Fruit fly (Drosophila melanogaster) whole organism, wandering third instar larva: ENCODE data around the gene knk.

Source experiments
- Abd-B ChIP-seq: fragments of >200 bp; optimal IDR thresholded peaks from 2 replicates; lab custom pipeline; 2017; ENCODE audit warnings: missing biosample characterization, missing genetic modification characterization
- CG32264 ChIP-seq: fragments of 200-800 bp; sonication (Bioruptor generic); optimal IDR thresholded peaks from 2 replicates; lab custom pipeline; 2016; ENCODE audit warnings: missing biosample characterization, missing genetic modification characterization
- CG9705 ChIP-seq: fragments of 200-800 bp; sonication (Bioruptor generic); optimal IDR thresholded peaks from 2 replicates; lab custom pipeline; 2018; ENCODE audit warnings: missing biosample characterization, mild to moderate bottlenecking, missing genetic modification characterization
- CrebA ChIP-seq: fragments of 200-800 bp; sonication (Bioruptor generic); optimal IDR thresholded peaks from 2 replicates; lab custom pipeline; 2016; ENCODE audit warnings: missing biosample characterization, mild to moderate bottlenecking, missing genetic modification characterization, borderline replicate concordance
- Dfd ChIP-seq: fragments of >200 bp; optimal IDR thresholded peaks from 2 replicates; lab custom pipeline; 2017; ENCODE audit warnings: missing biosample characterization, missing genetic modification characterization
- Dif ChIP-seq: fragments of 200-275, 200-300 bp; sonication (Bioruptor generic); optimal IDR thresholded peaks from 2 replicates; lab custom pipeline; 2018; ENCODE audit warnings: missing biosample characterization, missing genetic modification characterization; ENCODE audit not compliant: partially characterized antibody
- GATAd ChIP-seq: sonication (Bioruptor generic); optimal IDR thresholded peaks from 2 replicates; lab custom pipeline; 2016; ENCODE audit warnings: missing biosample characterization, missing genetic modification characterization
- HLH106 ChIP-seq: fragments of 200-800 bp; optimal IDR thresholded peaks from 3 replicates; lab custom pipeline; 2019; ENCODE audit warnings: missing biosample characterization, mild to moderate bottlenecking, missing genetic modification characterization, moderate library complexity
- Hnf4 ChIP-seq: fragments of 200-800 bp; sonication (Bioruptor generic); optimal IDR thresholded peaks from 2 replicates; lab custom pipeline; 2016; ENCODE audit warnings: missing biosample characterization, mild to moderate bottlenecking, missing genetic modification characterization
- Hr78 ChIP-seq: fragments of >200 bp; optimal IDR thresholded peaks from 2 replicates; lab custom pipeline; 2017; ENCODE audit warnings: missing biosample characterization, missing genetic modification characterization
- Hr83 ChIP-seq: fragments of 200-300 bp; sonication (Bioruptor generic); optimal IDR thresholded peaks from 2 replicates; lab custom pipeline; 2016; ENCODE audit warnings: missing biosample characterization, mild to moderate bottlenecking, missing genetic modification characterization, moderate library complexity; ENCODE audit not compliant: poor library complexity, severe bottlenecking
- Jra ChIP-seq: sonication (Bioruptor generic); optimal IDR thresholded peaks from 2 replicates; lab custom pipeline; 2016; ENCODE audit warnings: missing biosample characterization, missing genetic modification characterization
- Mio ChIP-seq: sonication (Bioruptor generic); optimal IDR thresholded peaks from 2 replicates; lab custom pipeline; 2016; ENCODE audit warnings: missing biosample characterization, missing genetic modification characterization
- Myc ChIP-seq: fragments of >200 bp; optimal IDR thresholded peaks from 2 replicates; lab custom pipeline; 2017
- N ChIP-seq: fragments of >200 bp; optimal IDR thresholded peaks from 2 replicates; lab custom pipeline; 2018; ENCODE audit warnings: missing biosample characterization, missing external identifiers, missing genetic modification characterization
- OdsH ChIP-seq: fragments of 200-800 bp; sonication (Bioruptor generic); optimal IDR thresholded peaks from 2 replicates; lab custom pipeline; 2016; ENCODE audit warnings: missing biosample characterization, mild to moderate bottlenecking, missing genetic modification characterization
- Rel ChIP-seq, 2 experiments: fragments of 200-800 bp; sonication (Bioruptor generic) in 1 of 2; optimal IDR thresholded peaks; 2 replicates in 1 of 2; 3 replicates in 1 of 2; lab custom pipeline; 2016 to 2019; ENCODE audit warnings: mild to moderate bottlenecking in 2 of 2, missing biosample characterization in 2 of 2, missing genetic modification characterization in 2 of 2, moderate library complexity in 1 of 2
- Vsx2 ChIP-seq: fragments of 200-300, 225-300 bp; sonication (Bioruptor generic); optimal IDR thresholded peaks from 2 replicates; lab custom pipeline; 2018; ENCODE audit warnings: missing biosample characterization, missing genetic modification characterization; ENCODE audit not compliant: partially characterized antibody
- br ChIP-seq: fragments of 200-800 bp; sonication (Bioruptor generic); optimal IDR thresholded peaks from 2 replicates; lab custom pipeline; 2016; ENCODE audit warnings: missing biosample characterization, missing genetic modification characterization
- brk ChIP-seq: fragments of 200-800 bp; sonication (Bioruptor generic); optimal IDR thresholded peaks from 2 replicates; lab custom pipeline; 2016; ENCODE audit warnings: missing biosample characterization, mild to moderate bottlenecking, missing genetic modification characterization
- dl ChIP-seq, 2 experiments: fragments of 175-275, 200-275 bp in 1 of 2; fragments of 200-275 bp in 1 of 2; sonication (Bioruptor generic); optimal IDR thresholded peaks; lab custom pipeline; 2018; ENCODE audit warnings: mild to moderate bottlenecking in 2 of 2, missing biosample characterization in 2 of 2, missing genetic modification characterization in 2 of 2, moderate library complexity in 2 of 2; ENCODE audit not compliant: partially characterized antibody in 2 of 2, insufficient read depth in 1 of 2
- dmrt93B ChIP-seq: fragments of 200-800 bp; sonication (Bioruptor generic); optimal IDR thresholded peaks from 2 replicates; lab custom pipeline; 2018; ENCODE audit warnings: missing biosample characterization, mild to moderate bottlenecking, missing genetic modification characterization
- dsf ChIP-seq: sonication (Bioruptor generic); optimal IDR thresholded peaks from 2 replicates; lab custom pipeline; 2016; ENCODE audit warnings: missing biosample characterization, missing genetic modification characterization, borderline replicate concordance
- ey ChIP-seq: fragments of 200-800 bp; sonication (Bioruptor generic); optimal IDR thresholded peaks from 2 replicates; lab custom pipeline; 2016; ENCODE audit warnings: missing biosample characterization, missing genetic modification characterization
- foxo ChIP-seq, 2 experiments: fragments of 200-800 bp; sonication (Bioruptor generic); optimal IDR thresholded peaks; 2 replicates in 1 of 2; 3 replicates in 1 of 2; lab custom pipeline; 2016 to 2017; ENCODE audit warnings: missing biosample characterization in 2 of 2, missing genetic modification characterization in 2 of 2
- fru ChIP-seq: fragments of 200-800 bp; sonication (Bioruptor generic); optimal IDR thresholded peaks from 3 replicates; lab custom pipeline; 2016; ENCODE audit warnings: missing biosample characterization, mild to moderate bottlenecking, missing genetic modification characterization
- h ChIP-seq: fragments of 200-800 bp; sonication (Bioruptor generic); optimal IDR thresholded peaks from 3 replicates; lab custom pipeline; 2016; ENCODE audit warnings: missing biosample characterization, mild to moderate bottlenecking, missing genetic modification characterization
- jim ChIP-seq: fragments of 175-275, 200-325 bp; sonication (Bioruptor generic); optimal IDR thresholded peaks from 2 replicates; lab custom pipeline; 2016; ENCODE audit warnings: missing biosample characterization, mild to moderate bottlenecking, missing genetic modification characterization
- lola ChIP-seq: fragments of >200 bp; optimal IDR thresholded peaks from 2 replicates; lab custom pipeline; 2017; ENCODE audit warnings: missing biosample characterization, missing genetic modification characterization
- pan ChIP-seq: fragments of >200 bp; optimal IDR thresholded peaks from 2 replicates; lab custom pipeline; 2017
- psq ChIP-seq: fragments of 200-800 bp; sonication (Bioruptor generic); optimal IDR thresholded peaks from 3 replicates; lab custom pipeline; 2017; ENCODE audit warnings: missing biosample characterization, mild to moderate bottlenecking, missing genetic modification characterization, moderate library complexity
- rgr ChIP-seq: fragments of 200-800 bp; sonication (Bioruptor generic); optimal IDR thresholded peaks from 3 replicates; lab custom pipeline; 2016; ENCODE audit warnings: missing biosample characterization, mild to moderate bottlenecking, missing genetic modification characterization
- sage ChIP-seq: fragments of 200-800 bp; sonication (Bioruptor generic); optimal IDR thresholded peaks from 2 replicates; lab custom pipeline; 2016; ENCODE audit warnings: missing biosample characterization, mild to moderate bottlenecking, missing genetic modification characterization
- sv ChIP-seq: fragments of 200-800 bp; sonication (Bioruptor generic); optimal IDR thresholded peaks from 3 replicates; lab custom pipeline; 2016; ENCODE audit warnings: missing biosample characterization, missing genetic modification characterization
- tai ChIP-seq: sonication (Bioruptor generic); optimal IDR thresholded peaks from 2 replicates; lab custom pipeline; 2016; ENCODE audit warnings: missing biosample characterization, missing genetic modification characterization
- usp ChIP-seq: fragments of >200 bp; optimal IDR thresholded peaks from 2 replicates; lab custom pipeline; 2017; ENCODE audit warnings: missing biosample characterization, missing genetic modification characterization
- woc ChIP-seq: sonication (Bioruptor generic); optimal IDR thresholded peaks from 2 replicates; lab custom pipeline; 2016; ENCODE audit warnings: missing biosample characterization, mild to moderate bottlenecking, missing genetic modification characterization

The knk gene

dm6 chr3R:10134341-10134668 lies 8.8 kb upstream of the knk start (continued):
- no peak for TF ChIP-seq Rel (GFP tag; optimal IDR thresholded peaks at IDR 0.05; lab: Kevin White, UChicago)
- peak; percentile 19 for TF ChIP-seq Rel (tag; optimal IDR thresholded peaks at IDR 0.05; lab: Kevin White, UChicago)
- no peak for TF ChIP-seq dmrt93B (GFP tag; lab: Kevin White, UChicago)
- peak in 1 of 2 experiments; percentile 79 for TF ChIP-seq foxo (GFP tag; optimal IDR thresholded peaks at IDR 0.05; lab: Kevin White, UChicago)
- TF ChIP-seq pan (lab: Kevin White, UChicago): no peak
- TF ChIP-seq rgr (GFP tag; lab: Kevin White, UChicago): peak; percentile 79
- no peak for TF ChIP-seq CrebA (GFP tag; lab: Kevin White, UChicago)

- TF ChIP-seq OdsH (GFP tag; lab: Kevin White, UChicago) (no peak), Jra (no peak), Hr83 (no peak), sv (GFP tag; lab: Kevin White, UChicago) (no peak), Myc (lab: Kevin White, UChicago) (no peak), dmrt93B (GFP tag; lab: Kevin White, UChicago) (no peak), CG32264 (GFP tag; lab: Kevin White, UChicago) (peak; percentile 30), foxo (GFP tag; optimal IDR thresholded peaks at IDR 0.05; lab: Kevin White, UChicago) (no peak), brk (GFP tag; lab: Kevin White, UChicago) (no peak), tai (GFP tag; lab: Kevin White, UChicago) (no peak), psq (GFP tag; lab: Kevin White, UChicago) (peak; percentile 96), rgr (GFP tag; lab: Kevin White, UChicago) (no peak), pan (lab: Kevin White, UChicago) (no peak), dl (GFP tag; optimal IDR thresholded peaks at IDR 0.05; lab: Kevin White, UChicago; ENCODE audit: insufficient read depth in 1 of 2, partially characterized antibody in 2 of 2) (no peak), Rel (GFP tag; optimal IDR thresholded peaks at IDR 0.05; lab: Kevin White, UChicago) (peak; percentile 27), Rel (tag; optimal IDR thresholded peaks at IDR 0.05; lab: Kevin White, UChicago) (no peak), usp (GFP tag; lab: Kevin White, UChicago) (no peak), sage (GFP tag; lab: Kevin White, UChicago) (peak; percentile 79), Vsx2 (GFP tag; lab: Kevin White, UChicago) (no peak), dsf (GFP tag; lab: Kevin White, UChicago) (no peak), Hnf4 (GFP tag; lab: Kevin White, UChicago) (no peak), ey (GFP tag; lab: Kevin White, UChicago) (no peak), lola (GFP tag; lab: Kevin White, UChicago) (no peak), Dfd (GFP tag; lab: Kevin White, UChicago) (no peak), jim (GFP tag; lab: Kevin White, UChicago) (no peak), fru (peak; percentile 67), h (no peak)
Measured at dm6 chr3R:10133419-10134340, 8.2 kb upstream of the knk start.

dm6 chr3R:10132906-10133416 lies 7.5 kb upstream of the knk start:
- TF ChIP-seq Mio (GFP tag; lab: Kevin White, UChicago) (no peak), sv (GFP tag; lab: Kevin White, UChicago) (no peak), h (no peak), Myc (lab: Kevin White, UChicago) (no peak), foxo (GFP tag; optimal IDR thresholded peaks at IDR 0.05; lab: Kevin White, UChicago) (peak in 1 of 2 experiments; percentile 44), CrebA (GFP tag; lab: Kevin White, UChicago) (no peak), dsf (GFP tag; lab: Kevin White, UChicago) (no peak), dmrt93B (GFP tag; lab: Kevin White, UChicago) (no peak), fru (no peak), lola (GFP tag; lab: Kevin White, UChicago) (no peak), dl (GFP tag; optimal IDR thresholded peaks at IDR 0.05; lab: Kevin White, UChicago; ENCODE audit: insufficient read depth in 1 of 2, partially characterized antibody in 2 of 2) (no peak), GATAd (GFP tag; lab: Kevin White, UChicago) (no peak), rgr (GFP tag; lab: Kevin White, UChicago) (no peak), jim (GFP tag; lab: Kevin White, UChicago) (no peak), CG32264 (GFP tag; lab: Kevin White, UChicago) (no peak), HLH106 (tag; lab: Kevin White, UChicago) (peak; percentile 39), woc (GFP tag; lab: Kevin White, UChicago) (peak; percentile 67), Hr83 (peak; percentile 36), CG9705 (GFP tag; lab: Kevin White, UChicago) (no peak), br (peak; percentile 26), Hnf4 (GFP tag; lab: Kevin White, UChicago) (peak; percentile 52), Vsx2 (GFP tag; lab: Kevin White, UChicago) (no peak), sage (GFP tag; lab: Kevin White, UChicago) (peak; percentile 40), pan (lab: Kevin White, UChicago) (no peak), Abd-B (no peak), N (GFP tag; lab: Kevin White, UChicago) (no peak), usp (GFP tag; lab: Kevin White, UChicago) (no peak), OdsH (GFP tag; lab: Kevin White, UChicago) (no peak), Rel (GFP tag; optimal IDR thresholded peaks at IDR 0.05; lab: Kevin White, UChicago) (peak; percentile 7), Rel (tag; optimal IDR thresholded peaks at IDR 0.05; lab: Kevin White, UChicago) (no peak), Jra (no peak), Dif (GFP tag; lab: Kevin White, UChicago) (peak; percentile 50), brk (GFP tag; lab: Kevin White, UChicago) (peak; percentile 39), Hr78 (GFP tag; lab: Kevin White, UChicago) (no peak), ey (GFP tag; lab: Kevin White, UChicago) (peak; percentile 7), psq (GFP tag; lab: Kevin White, UChicago) (peak; percentile 98), tai (GFP tag; lab: Kevin White, UChicago) (peak; percentile 53)
